Worm (Caenorhabditis elegans) whole organism, early embryonic: ENCODE measurements around the gene D1046.16.

Source experiments
- B0310.2 ChIP-seq: sonication (generic microtip); optimal IDR thresholded peaks from 2 replicates; lab custom pipeline; 2016; ENCODE audit warnings: mild to moderate bottlenecking, missing genetic modification characterization, missing compliant biosample characterization
- ama-1 ChIP-seq: fragments of 150-350 bp; optimal IDR thresholded peaks from 2 replicates; lab custom pipeline; 2014
- ceh-36 ChIP-seq: sonication (generic microtip); optimal IDR thresholded peaks from 2 replicates; lab custom pipeline; 2016; ENCODE audit warnings: missing genetic modification characterization, inconsistent platforms, missing compliant biosample characterization
- ets-7 ChIP-seq: sonication (generic microtip); optimal IDR thresholded peaks from 2 replicates; lab custom pipeline; 2016; ENCODE audit warnings: missing genotype, missing genetic modification characterization, missing compliant biosample characterization
- hmg-4 ChIP-seq: fragments of 200-800 bp; sonication (Bioruptor generic); optimal IDR thresholded peaks from 2 replicates; lab custom pipeline; 2018; ENCODE audit warnings: mild to moderate bottlenecking, missing genetic modification characterization, missing compliant biosample characterization
- pes-1 ChIP-seq: fragments of 200-800 bp; sonication (Bioruptor generic); IDR thresholded peaks from 2 replicates; pipeline ENCODE4 v1.3.6; 2022; ENCODE audit warnings: missing genetic modification reagents, missing genetic modification characterization, missing compliant biosample characterization
- sea-1 ChIP-seq: fragments of 200-800 bp; sonication (Bioruptor generic); conservative IDR thresholded peaks from 2 replicates; pipeline ENCODE4 v1.3.6; 2022; ENCODE audit warnings: missing genetic modification characterization, missing compliant biosample characterization
- tbx-11 ChIP-seq: fragments of 200-800 bp; sonication (Bioruptor generic); IDR thresholded peaks from 2 replicates; pipeline ENCODE4 v1.3.6; 2022; ENCODE audit warnings: missing genetic modification characterization, missing compliant biosample characterization
- tbx-37 ChIP-seq: fragments of 200-800 bp; sonication (Bioruptor generic); conservative IDR thresholded peaks from 2 replicates; pipeline ENCODE4 v1.3.6; 2022; ENCODE audit warnings: missing genetic modification reagents, missing genetic modification characterization, missing compliant biosample characterization

DNA sequence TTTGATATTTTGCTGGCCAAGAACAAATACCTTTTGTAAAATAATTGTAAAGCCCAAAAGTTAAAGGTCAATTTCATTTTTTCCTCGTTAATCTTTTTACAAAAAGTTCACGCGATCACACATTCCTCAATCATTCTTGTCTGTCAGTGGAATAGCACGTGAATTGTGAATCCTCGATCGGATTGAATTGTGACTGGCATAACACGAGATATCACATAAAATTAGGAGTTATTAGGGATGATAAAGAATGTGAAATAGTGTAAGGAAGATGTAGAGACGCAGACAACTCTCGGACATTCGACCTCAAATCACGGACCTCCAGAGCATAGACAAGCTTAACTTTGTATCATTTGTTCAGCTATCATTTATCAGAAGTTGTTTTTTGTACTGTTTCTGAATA, 15.8 kb upstream of the D1046.16 start, which contains the start of gene C27B7.6:
- TF ChIP-seq tbx-11 (GFP tag; lab: Robert Waterston, UW) (no peak), ets-7 (tag; lab: Kevin White, UChicago) (no peak), pes-1 (GFP tag; lab: Robert Waterston, UW) (no peak), sea-1 (GFP tag; lab: Robert Waterston, UW) (no peak), hmg-4 (no peak), ama-1 (lab: Kevin White, UChicago) (no peak), tbx-37 (GFP tag; lab: Robert Waterston, UW) (no peak), B0310.2 (no peak), ceh-36 (no peak)
